Worm (Caenorhabditis elegans) whole organism, L1 larva: ENCODE data around the gene M04D8.8.

Experiments used
- F16B12.6 ChIP-seq: fragments of 150-350 bp; optimal IDR thresholded peaks from 2 replicates; lab custom pipeline; 2014; ENCODE audit warnings: missing biosample characterization, missing genetic modification characterization
- Y116A8C.19 ChIP-seq: sonication (generic microtip); optimal IDR thresholded peaks from 2 replicates; lab custom pipeline; 2016; ENCODE audit warnings: missing compliant biosample characterization, missing genetic modification characterization, borderline replicate concordance
- aha-1 ChIP-seq: fragments of 150-350 bp; optimal IDR thresholded peaks from 2 replicates; lab custom pipeline; 2014; ENCODE audit warnings: missing biosample characterization, missing genetic modification characterization
- alr-1 ChIP-seq: fragments of 200-800 bp; sonication (Bioruptor generic); optimal IDR thresholded peaks from 2 replicates; lab custom pipeline; 2018; ENCODE audit warnings: borderline replicate concordance, mild to moderate bottlenecking, missing genetic modification characterization, missing compliant biosample characterization
- blmp-1 ChIP-seq: fragments of 150-350 bp; optimal IDR thresholded peaks from 2 replicates; lab custom pipeline; 2014; ENCODE audit warnings: missing biosample characterization, missing genetic modification characterization
- ceh-8 ChIP-seq: fragments of 200-800 bp; sonication (Bioruptor generic); optimal IDR thresholded peaks from 2 replicates; lab custom pipeline; 2018; ENCODE audit warnings: mild to moderate bottlenecking, missing genetic modification characterization, moderate library complexity, missing compliant biosample characterization
- ceh-88 ChIP-seq: fragments of 200-800 bp; sonication (Bioruptor generic); IDR thresholded peaks from 2 replicates; pipeline ENCODE4 v1.3.6; 2022; ENCODE audit warnings: missing genetic modification characterization, missing compliant biosample characterization
- ceh-90 ChIP-seq: sonication (generic microtip); optimal IDR thresholded peaks from 2 replicates; lab custom pipeline; 2016; ENCODE audit warnings: missing genetic modification characterization, missing compliant biosample characterization
- dsc-1 ChIP-seq: sonication (generic microtip); optimal IDR thresholded peaks from 2 replicates; lab custom pipeline; 2016; ENCODE audit warnings: mild to moderate bottlenecking, missing genetic modification characterization, missing compliant biosample characterization
- efl-3 ChIP-seq: fragments of 200-800 bp; sonication (Bioruptor generic); optimal IDR thresholded peaks from 2 replicates; lab custom pipeline; 2018; ENCODE audit warnings: mild to moderate bottlenecking, missing genetic modification characterization, missing compliant biosample characterization
- fkh-4 ChIP-seq: sonication (generic microtip); optimal IDR thresholded peaks from 2 replicates; lab custom pipeline; 2016; ENCODE audit warnings: missing compliant biosample characterization, missing genetic modification characterization, borderline replicate concordance
- fkh-8 ChIP-seq: sonication (generic microtip); optimal IDR thresholded peaks from 2 replicates; lab custom pipeline; 2016; ENCODE audit warnings: mild to moderate bottlenecking, missing genetic modification characterization, missing compliant biosample characterization
- fos-1 ChIP-seq: fragments of 150-350 bp; optimal IDR thresholded peaks from 2 replicates; lab custom pipeline; 2014; ENCODE audit warnings: missing biosample characterization, missing genetic modification characterization
- hlh-4 ChIP-seq: sonication (generic microtip); optimal IDR thresholded peaks from 2 replicates; lab custom pipeline; 2016; ENCODE audit warnings: mild to moderate bottlenecking, missing genetic modification characterization, missing compliant biosample characterization
- irx-1 ChIP-seq: sonication (generic microtip); optimal IDR thresholded peaks from 2 replicates; lab custom pipeline; 2016; ENCODE audit warnings: missing genetic modification characterization, missing compliant biosample characterization
- isw-1 ChIP-seq: fragments of 200-800 bp; sonication (Bioruptor generic); IDR thresholded peaks from 2 replicates; pipeline ENCODE4 v1.3.6; 2022; ENCODE audit warnings: missing genetic modification characterization, missing compliant biosample characterization
- jun-1 ChIP-seq: fragments of 150-350 bp; optimal IDR thresholded peaks from 2 replicates; lab custom pipeline; 2014; ENCODE audit warnings: missing biosample characterization, missing genetic modification reagents, missing genetic modification characterization
- lin-13 ChIP-seq: fragments of 150-350 bp; optimal IDR thresholded peaks from 2 replicates; lab custom pipeline; 2014; ENCODE audit warnings: missing biosample characterization, missing genetic modification reagents, missing genetic modification characterization
- lin-14 ChIP-seq: fragments of 200-800 bp; sonication (Bioruptor generic); optimal IDR thresholded peaks from 2 replicates; lab custom pipeline; 2018; ENCODE audit warnings: mild to moderate bottlenecking, missing genetic modification characterization, moderate library complexity, missing compliant biosample characterization
- lin-35 ChIP-seq, 2 experiments: fragments of 150-350 bp; optimal IDR thresholded peaks; 2 replicates each; lab custom pipeline; 2014; ENCODE audit warnings: missing biosample characterization in 2 of 2, missing genetic modification characterization in 2 of 2, missing genetic modification reagents in 2 of 2
- lsy-2 ChIP-seq, 2 experiments: fragments of 150-350 bp; optimal IDR thresholded peaks; 2 replicates each; lab custom pipeline; 2014; ENCODE audit warnings: missing biosample characterization in 2 of 2, missing genetic modification characterization in 2 of 2
- mab-9 ChIP-seq: fragments of 200-800 bp; sonication (Bioruptor generic); IDR thresholded peaks from 2 replicates; pipeline ENCODE4 v1.3.6; 2022; ENCODE audit warnings: missing genetic modification reagents, missing genetic modification characterization, missing compliant biosample characterization
- mdl-1 ChIP-seq, 2 experiments: fragments of 150-350 bp; optimal IDR thresholded peaks; 2 replicates each; lab custom pipeline; 2014 to 2017; ENCODE audit warnings: missing biosample characterization in 2 of 2, missing genetic modification characterization in 2 of 2, inconsistent platforms in 1 of 2
- nhr-11 ChIP-seq: fragments of 150-350 bp; optimal IDR thresholded peaks from 2 replicates; lab custom pipeline; 2014; ENCODE audit warnings: missing biosample characterization, missing genetic modification characterization
- nhr-20 ChIP-seq: sonication (generic microtip); optimal IDR thresholded peaks from 2 replicates; lab custom pipeline; 2016; ENCODE audit warnings: mild to moderate bottlenecking, missing genetic modification characterization, missing compliant biosample characterization
- nhr-237 ChIP-seq: fragments of 150-350 bp; optimal IDR thresholded peaks from 2 replicates; lab custom pipeline; 2014; ENCODE audit warnings: missing biosample characterization, missing genetic modification characterization
- nhr-47 ChIP-seq: sonication (generic microtip); optimal IDR thresholded peaks from 2 replicates; lab custom pipeline; 2016; ENCODE audit warnings: mild to moderate bottlenecking, missing genetic modification characterization, moderate library complexity, missing compliant biosample characterization
- nhr-71 ChIP-seq: sonication (generic microtip); optimal IDR thresholded peaks from 2 replicates; lab custom pipeline; 2016; ENCODE audit warnings: mild to moderate bottlenecking, missing genetic modification characterization, moderate library complexity, missing compliant biosample characterization
- nhr-77 ChIP-seq: fragments of 150-350 bp; optimal IDR thresholded peaks from 2 replicates; lab custom pipeline; 2014; ENCODE audit warnings: missing biosample characterization, missing genetic modification characterization
- nhr-84 ChIP-seq: sonication (generic microtip); optimal IDR thresholded peaks from 2 replicates; lab custom pipeline; 2017; ENCODE audit warnings: missing biosample characterization, missing genetic modification characterization
- nhr-85 ChIP-seq: sonication (generic microtip); peaks from one replicate; lab custom pipeline; 2016; ENCODE audit warnings: missing genetic modification characterization, inconsistent platforms, missing compliant biosample characterization
- rnt-1 ChIP-seq: sonication (generic microtip); optimal IDR thresholded peaks from 2 replicates; lab custom pipeline; 2016; ENCODE audit warnings: mild to moderate bottlenecking, missing genetic modification characterization, moderate library complexity, missing compliant biosample characterization
- snpc-4 ChIP-seq: fragments of 150-350 bp; optimal IDR thresholded peaks from 2 replicates; lab custom pipeline; 2014; ENCODE audit warnings: missing biosample characterization, missing genetic modification characterization
- sox-4 ChIP-seq: sonication (generic microtip); optimal IDR thresholded peaks from 2 replicates; lab custom pipeline; 2016; ENCODE audit warnings: missing genetic modification characterization, missing compliant biosample characterization
- sptf-1 ChIP-seq: fragments of 150-350 bp; optimal IDR thresholded peaks from 2 replicates; lab custom pipeline; 2014; ENCODE audit warnings: missing biosample characterization, missing genetic modification characterization
- sup-37 ChIP-seq: fragments of 200-800 bp; sonication (Bioruptor generic); optimal IDR thresholded peaks from 2 replicates; lab custom pipeline; 2018; ENCODE audit warnings: mild to moderate bottlenecking, missing genetic modification characterization, missing compliant biosample characterization
- swsn-7 ChIP-seq: sonication (generic microtip); optimal IDR thresholded peaks from 2 replicates; lab custom pipeline; 2016; ENCODE audit warnings: missing genetic modification characterization, missing compliant biosample characterization
- ztf-11 ChIP-seq, 2 experiments: sonication (generic microtip); optimal IDR thresholded peaks; 2 replicates each; lab custom pipeline; 2016 to 2017; ENCODE audit warnings: missing genetic modification characterization in 2 of 2, missing biosample characterization in 1 of 2, missing compliant biosample characterization in 1 of 2
- ztf-4 ChIP-seq: fragments of 150-350 bp; optimal IDR thresholded peaks from 2 replicates; lab custom pipeline; 2014; ENCODE audit warnings: missing biosample characterization, missing genetic modification characterization

M04D8.8 gene

ce11 chrIII:10033881-10034280, at the start of gene M04D8.8:
Gene M04D8.8 (plus strand): TSS chrIII:10034181.
- TF ChIP-seq nhr-85 (tag; lab: Kevin White, UChicago): no peak
- TF ChIP-seq ceh-8 (GFP tag; lab: Kevin White, UChicago): no peak
- no peak for TF ChIP-seq sup-37 (GFP tag; lab: Kevin White, UChicago)
- no peak for TF ChIP-seq alr-1
- TF ChIP-seq nhr-20 (tag; lab: Kevin White, UChicago): no peak
- TF ChIP-seq sptf-1 (tag; lab: Kevin White, UChicago): no peak
- TF ChIP-seq ceh-88 (GFP tag; lab: Robert Waterston, UW): no peak
- TF ChIP-seq ztf-4 (tag; lab: Kevin White, UChicago): no peak
- no peak for TF ChIP-seq fos-1 (tag; lab: Kevin White, UChicago)
- TF ChIP-seq dsc-1 (tag; lab: Kevin White, UChicago): no peak
- TF ChIP-seq snpc-4 (tag; lab: Kevin White, UChicago): no peak
- no peak for TF ChIP-seq swsn-7 (tag; lab: Kevin White, UChicago)
- no peak for TF ChIP-seq rnt-1 (tag; lab: Kevin White, UChicago)
- no peak for TF ChIP-seq blmp-1
- TF ChIP-seq ztf-11 (tag; optimal IDR thresholded peaks at IDR 0.05; lab: Kevin White, UChicago): no peak
- TF ChIP-seq nhr-84: no peak
- no peak for TF ChIP-seq nhr-11 (tag; lab: Kevin White, UChicago)

- no peak for TF ChIP-seq efl-3 (GFP tag; lab: Kevin White, UChicago)
- TF ChIP-seq sox-4: no peak
- TF ChIP-seq ceh-8 (GFP tag; lab: Kevin White, UChicago): peak; percentile 74
Observed at ce11 chrIII:9984604-9985003, 49.4 kb upstream of the M04D8.8 start.

DNA sequence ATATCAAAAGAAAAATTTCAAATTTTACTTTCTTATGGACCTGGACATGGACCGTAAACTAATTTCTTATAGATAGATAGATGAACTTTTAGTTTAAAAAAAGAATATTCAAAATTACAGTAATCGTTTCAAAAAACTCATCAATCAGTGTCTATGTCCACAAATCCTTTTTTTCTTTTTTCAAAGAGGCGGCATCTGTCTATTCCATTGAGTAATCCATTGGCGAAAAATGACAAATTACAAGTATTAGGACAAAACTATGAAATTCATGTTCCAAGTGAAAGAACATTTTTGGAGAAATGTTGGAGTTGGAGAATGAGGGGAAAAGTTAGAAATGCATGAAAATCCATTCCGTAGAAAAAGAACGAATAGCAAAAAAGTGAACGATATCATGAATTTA, 48.4 kb upstream of the M04D8.8 start:
- no peak for TF ChIP-seq nhr-77
- TF ChIP-seq mab-9 (GFP tag; lab: Robert Waterston, UW): no peak
- TF ChIP-seq ceh-90 (tag; lab: Kevin White, UChicago): no peak
- no peak for TF ChIP-seq fkh-4
- TF ChIP-seq mdl-1 (tag; optimal IDR thresholded peaks at IDR 0.05; lab: Kevin White, UChicago): no peak
- no peak for TF ChIP-seq irx-1 (tag; lab: Kevin White, UChicago)
- TF ChIP-seq F16B12.6: no peak
- TF ChIP-seq lin-14: no peak
- no peak for TF ChIP-seq nhr-84
- no peak for TF ChIP-seq Y116A8C.19 (tag; lab: Kevin White, UChicago)
- no peak for TF ChIP-seq nhr-47 (tag; lab: Kevin White, UChicago)
- TF ChIP-seq aha-1 (tag; lab: Kevin White, UChicago): no peak
- no peak for TF ChIP-seq nhr-237
- no peak for TF ChIP-seq jun-1 (tag; lab: Kevin White, UChicago)
- no peak for TF ChIP-seq fkh-8 (tag; lab: Kevin White, UChicago)

ce11 chrIII:9986827-9987429, 47.1 kb upstream of the M04D8.8 start, which contains the start of gene C05B5.12:
Gene C05B5.12 (plus strand): TSS chrIII:9987379.
- peak; percentile 52 for TF ChIP-seq lin-14
- no peak for TF ChIP-seq lin-13
- no peak for TF ChIP-seq nhr-71 (tag; lab: Kevin White, UChicago)
- TF ChIP-seq rnt-1 (tag; lab: Kevin White, UChicago): peak; percentile 46
- no peak for TF ChIP-seq hlh-4 (tag; lab: Kevin White, UChicago)
- no peak for TF ChIP-seq efl-3 (GFP tag; lab: Kevin White, UChicago)

- no peak for TF ChIP-seq lsy-2 (tag; optimal IDR thresholded peaks at IDR 0.05; lab: Kevin White, UChicago)
- TF ChIP-seq lin-14: no peak
- no peak for TF ChIP-seq ztf-4 (tag; lab: Kevin White, UChicago)
- no peak for TF ChIP-seq isw-1
- TF ChIP-seq lin-35 (GFP tag; optimal IDR thresholded peaks at IDR 0.05; lab: Kevin White, UChicago): no peak
Observed at ce11 chrIII:9988352-9988751, 45.6 kb upstream of the M04D8.8 start, which contains the start of gene C05B5.1. Gene C05B5.1 (minus strand): TSS chrIII:9988452.
